Worm (Caenorhabditis elegans): ENCODE data around the gene bath-15.

The bath-15 gene

ce11 chrIII:7763503-7763902, 12.3 kb downstream of the bath-15 start, which contains the start of gene mtx-2:
TSS of gene mtx-2 (minus strand) at chrIII:7763603.
- TF ChIP-seq hsf-1 (GFP tag; IDR thresholded peaks at IDR 0.05) (no peak), dox-1 (GFP tag; IDR thresholded peaks at IDR 0.05) (0 out of 2 replicates have a peak, but pooled peaks have one; percentile 3)

DNA sequence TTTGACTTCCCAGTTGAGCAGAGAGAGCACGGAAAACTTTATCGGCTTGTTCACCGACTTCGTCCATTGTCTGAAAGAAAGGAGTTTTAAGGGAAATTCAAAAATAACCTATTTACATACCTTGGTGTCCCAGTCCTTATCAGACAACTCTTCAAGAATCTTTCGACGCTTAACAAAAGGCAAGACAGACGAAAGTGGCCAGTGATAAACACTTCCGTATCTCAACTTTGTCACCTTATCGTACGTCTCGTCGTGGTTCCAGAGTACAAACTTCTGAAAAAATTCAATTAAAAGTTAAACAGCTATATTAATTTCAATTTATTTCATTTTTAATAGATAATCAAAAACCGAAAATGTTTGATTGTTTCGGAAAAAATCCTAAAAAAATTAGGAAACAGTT, 13.6 kb downstream of the bath-15 start:
- no peak for TF ChIP-seq ztf-18 (tag; optimal IDR thresholded peaks at IDR 0.05)
- TF ChIP-seq nhr-80 (tag; optimal IDR thresholded peaks at IDR 0.05): peak; percentile 77

DNA sequence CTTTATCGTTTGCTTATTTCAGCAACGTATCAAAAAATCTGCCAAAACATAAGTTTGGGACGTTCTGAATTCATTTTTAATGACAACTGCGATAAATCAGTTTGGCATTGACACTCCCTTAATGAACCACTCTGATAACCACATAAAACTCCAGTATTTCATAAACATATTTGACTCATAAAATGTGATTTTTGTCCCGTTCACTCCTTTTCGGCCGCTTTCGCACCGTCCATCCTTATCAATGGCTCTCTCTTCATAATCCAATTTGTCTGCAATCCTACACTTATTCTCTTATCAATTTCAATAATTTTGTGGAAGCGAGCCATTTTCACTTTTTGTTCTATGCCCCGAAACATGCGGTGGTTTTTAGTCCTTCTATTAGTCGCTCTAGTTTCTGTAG, 17.3 kb downstream of the bath-15 start, which contains the start of gene pcp-1:
TSS of gene pcp-1 (plus strand) at position 342 of the 400 bp plus-strand sequence.
- no peak for TF ChIP-seq sptf-2 (GFP tag; optimal IDR thresholded peaks at IDR 0.05)
- TF ChIP-seq aptf-3 (GFP tag; IDR thresholded peaks at IDR 0.05): no peak
- TF ChIP-seq hlh-26 (GFP tag; conservative IDR thresholded peaks at IDR 0.05): no peak
- TF ChIP-seq K11D2.4 (GFP tag; IDR thresholded peaks at IDR 0.05): no peak
- TF ChIP-seq snpc-3.4 (tag; optimal IDR thresholded peaks at IDR 0.05): no peak
- no peak for TF ChIP-seq sdz-38 (tag; optimal IDR thresholded peaks at IDR 0.05)
- TF ChIP-seq ets-4 (GFP tag; optimal IDR thresholded peaks at IDR 0.05): peak; percentile 95
- TF ChIP-seq nhr-80 (tag; optimal IDR thresholded peaks at IDR 0.05): peak; percentile 100
- no peak for TF ChIP-seq nfyb-1 (GFP tag; IDR thresholded peaks at IDR 0.05)
- TF ChIP-seq sea-2 (GFP tag; IDR thresholded peaks at IDR 0.05): no peak
- no peak for TF ChIP-seq him-1 (tag; optimal IDR thresholded peaks at IDR 0.05)
- TF ChIP-seq efl-1 (GFP tag; optimal IDR thresholded peaks at IDR 0.05): no peak
- TF ChIP-seq F10E7.11 (tag; optimal IDR thresholded peaks at IDR 0.05): no peak
- peak; percentile 14 to 68 for TF ChIP-seq let-607 (tag; optimal IDR thresholded peaks at IDR 0.05)
- TF ChIP-seq B0035.1 (tag; optimal IDR thresholded peaks at IDR 0.05): no peak
- TF ChIP-seq F55B11.4 (tag; optimal IDR thresholded peaks at IDR 0.05; ENCODE audit: borderline replicate concordance, insufficient read depth): no peak
- TF ChIP-seq ceh-100 (GFP tag; IDR thresholded peaks at IDR 0.05): no peak
- no peak for TF ChIP-seq B0336.3 (GFP tag; IDR thresholded peaks at IDR 0.05)
- TF ChIP-seq somi-1 (GFP tag; optimal IDR thresholded peaks at IDR 0.05): no peak
- TF ChIP-seq dpff-1 (tag; optimal IDR thresholded peaks at IDR 0.05): no peak
- no peak for TF ChIP-seq D2030.7 (GFP tag; IDR thresholded peaks at IDR 0.05)

- TF ChIP-seq F57C9.4 (tag; optimal IDR thresholded peaks at IDR 0.05): no peak
- no peak for TF ChIP-seq F55B11.4 (tag; optimal IDR thresholded peaks at IDR 0.05; ENCODE audit: borderline replicate concordance, insufficient read depth)
- no peak for TF ChIP-seq aptf-3 (GFP tag; IDR thresholded peaks at IDR 0.05)
- no peak for TF ChIP-seq lsy-27 (tag; optimal IDR thresholded peaks at IDR 0.05; ENCODE audit: borderline replicate concordance, insufficient read depth)
- no peak for TF ChIP-seq attf-6 (GFP tag; IDR thresholded peaks at IDR 0.05)
- TF ChIP-seq him-1 (tag; optimal IDR thresholded peaks at IDR 0.05): no peak
- TF ChIP-seq nhr-90 (tag; optimal IDR thresholded peaks at IDR 0.05): no peak
- TF ChIP-seq bed-1 (GFP tag; IDR thresholded peaks at IDR 0.05): no peak
- no peak for TF ChIP-seq somi-1 (GFP tag; optimal IDR thresholded peaks at IDR 0.05)
- no peak for TF ChIP-seq nhr-27 (tag; optimal IDR thresholded peaks at IDR 0.05)
- no peak for TF ChIP-seq F37B4.10 (GFP tag; IDR thresholded peaks at IDR 0.05)
- TF ChIP-seq dox-1 (GFP tag; IDR thresholded peaks at IDR 0.05): no peak
- no peak for TF ChIP-seq pbrm-1 (GFP tag; IDR thresholded peaks at IDR 0.05)
- no peak for TF ChIP-seq fkh-3 (tag; optimal IDR thresholded peaks at IDR 0.05)
- TF ChIP-seq ama-1 (optimal IDR thresholded peaks at IDR 0.05): no peak
- no peak for TF ChIP-seq ama-1 (GFP tag; optimal IDR thresholded peaks at IDR 0.05)
Measured at ce11 chrIII:7754348-7754747, 21.5 kb downstream of the bath-15 start, which contains the start of gene cdh-3. TSS of gene cdh-3 (minus strand) at chrIII:7754448.

All from whole organism, young adult.